Fruit fly (Drosophila melanogaster) whole organism, embryonic: ENCODE data around the gene Cdc42.

Experiments used
- Blimp-1 ChIP-seq: fragments of 200-800 bp; sonication (Bioruptor generic); optimal IDR thresholded peaks from 3 replicates; lab custom pipeline; 2018; ENCODE audit warnings: missing biosample characterization, missing genetic modification characterization, mild to moderate bottlenecking, moderate library complexity, missing genetic modification reagents
- CG10209 ChIP-seq: fragments of 200-800 bp; sonication (Bioruptor generic); optimal IDR thresholded peaks from 3 replicates; lab custom pipeline; 2017; ENCODE audit warnings: missing biosample characterization, mild to moderate bottlenecking, missing genetic modification characterization, missing genetic modification reagents
- CG10543 ChIP-seq: fragments of 200-800 bp; sonication (Bioruptor generic); optimal IDR thresholded peaks from 3 replicates; lab custom pipeline; 2017; ENCODE audit warnings: missing biosample characterization, mild to moderate bottlenecking, missing genetic modification characterization, moderate library complexity
- CG10959 ChIP-seq: fragments of 200-800 bp; sonication (Bioruptor generic); IDR thresholded peaks from 2 replicates; pipeline ENCODE4 v1.3.6; 2022; ENCODE audit warnings: missing biosample characterization, missing genetic modification characterization
- CG15269 ChIP-seq: fragments of 200-800 bp; sonication (Bioruptor generic); optimal IDR thresholded peaks from 2 replicates; lab custom pipeline; 2018; ENCODE audit warnings: missing biosample characterization, mild to moderate bottlenecking, missing genetic modification characterization, moderate library complexity
- CG17361 ChIP-seq: fragments of 200-800 bp; sonication (Bioruptor generic); IDR thresholded peaks from 3 replicates; pipeline ENCODE4 v1.3.6; 2022; ENCODE audit warnings: missing biosample characterization, missing genetic modification characterization
- CG17385 ChIP-seq: fragments of 200-800 bp; sonication (Bioruptor generic); optimal IDR thresholded peaks from 3 replicates; lab custom pipeline; 2018; ENCODE audit warnings: missing biosample characterization, mild to moderate bottlenecking, missing genetic modification characterization
- CG17912 ChIP-seq: fragments of 200-800 bp; sonication (Bioruptor generic); optimal IDR thresholded peaks from 2 replicates; lab custom pipeline; 2018; ENCODE audit warnings: missing biosample characterization, mild to moderate bottlenecking, missing genetic modification characterization
- CG18011 ChIP-seq: fragments of 200-800 bp; sonication (Bioruptor generic); optimal IDR thresholded peaks from 2 replicates; lab custom pipeline; 2017; ENCODE audit warnings: missing biosample characterization, missing genetic modification characterization, mild to moderate bottlenecking, moderate library complexity, missing genotype
- CG18619 ChIP-seq: fragments of 200-800 bp; sonication (Bioruptor generic); optimal IDR thresholded peaks from 3 replicates; lab custom pipeline; 2017; ENCODE audit warnings: missing biosample characterization, mild to moderate bottlenecking, missing genetic modification characterization
- CG3065 ChIP-seq: fragments of 200-800 bp; sonication (Bioruptor generic); optimal IDR thresholded peaks from 2 replicates; lab custom pipeline; 2016; ENCODE audit warnings: missing biosample characterization, missing genetic modification characterization
- CG34376 ChIP-seq: fragments of 200-800 bp; sonication (Bioruptor generic); optimal IDR thresholded peaks from 2 replicates; lab custom pipeline; 2018; ENCODE audit warnings: missing biosample characterization, mild to moderate bottlenecking, missing genetic modification characterization
- CG3995 ChIP-seq: fragments of 200-800 bp; sonication (Bioruptor generic); optimal IDR thresholded peaks from 3 replicates; lab custom pipeline; 2016; ENCODE audit warnings: missing biosample characterization, missing genetic modification characterization
- CG42726 ChIP-seq: fragments of 200-800 bp; sonication (Bioruptor generic); IDR thresholded peaks from 2 replicates; pipeline ENCODE4 v1.3.6; 2022; ENCODE audit warnings: missing biosample characterization, missing genetic modification characterization; ENCODE audit not compliant: partially characterized antibody
- CG4404 ChIP-seq: fragments of 200-800 bp; sonication (Bioruptor generic); IDR thresholded peaks from 2 replicates; pipeline ENCODE4 v1.3.6; 2022; ENCODE audit warnings: missing biosample characterization, missing genetic modification characterization
- CG5953 ChIP-seq: fragments of 200-800 bp; sonication (Bioruptor generic); IDR thresholded peaks from 2 replicates; pipeline ENCODE4 v1.3.6; 2022; ENCODE audit warnings: missing biosample characterization, missing genetic modification characterization
- CG6654 ChIP-seq: fragments of 200-800 bp; sonication (Bioruptor generic); optimal IDR thresholded peaks from 2 replicates; lab custom pipeline; 2017; ENCODE audit warnings: missing biosample characterization, mild to moderate bottlenecking, missing genetic modification characterization
- CG7357 ChIP-seq: fragments of 200-800 bp; sonication (Bioruptor generic); IDR thresholded peaks from 3 replicates; pipeline ENCODE4 v1.3.6; 2022; ENCODE audit warnings: missing biosample characterization, missing genetic modification characterization
- CG7987 ChIP-seq: fragments of 200-800 bp; sonication (Bioruptor generic); optimal IDR thresholded peaks from 2 replicates; lab custom pipeline; 2018; ENCODE audit warnings: missing biosample characterization, mild to moderate bottlenecking, missing genetic modification characterization, moderate library complexity
- CG8290 ChIP-seq, 3 experiments: fragments of 200-800 bp; sonication (Bioruptor generic); optimal IDR thresholded peaks; 2 replicates each; lab custom pipeline; 2016 to 2019; ENCODE audit warnings: missing biosample characterization in 3 of 3, missing genetic modification characterization in 3 of 3, mild to moderate bottlenecking in 2 of 3, moderate library complexity in 1 of 3
- CTCF ChIP-seq: fragments of 200-800 bp; sonication (Bioruptor generic); optimal IDR thresholded peaks from 2 replicates; lab custom pipeline; 2017; ENCODE audit warnings: missing biosample characterization, mild to moderate bottlenecking, missing genetic modification characterization, moderate library complexity
- E2f2 ChIP-seq: fragments of 200-800 bp; sonication (Bioruptor generic); IDR thresholded peaks from 2 replicates; pipeline ENCODE4 v1.3.6; 2022; ENCODE audit warnings: missing biosample characterization, missing genetic modification characterization
- HHEX ChIP-seq: fragments of 200-800 bp; sonication (Bioruptor generic); optimal IDR thresholded peaks from 3 replicates; lab custom pipeline; 2017; ENCODE audit warnings: missing biosample characterization, mild to moderate bottlenecking, missing genetic modification characterization, missing genetic modification reagents
- HLH4C ChIP-seq: fragments of 200-800 bp; sonication (Bioruptor generic); IDR thresholded peaks from 3 replicates; pipeline ENCODE4 v1.3.6; 2022; ENCODE audit warnings: missing biosample characterization, missing genetic modification characterization; ENCODE audit not compliant: partially characterized antibody
- Hand ChIP-seq: fragments of 200-800 bp; sonication (Bioruptor generic); optimal IDR thresholded peaks from 2 replicates; lab custom pipeline; 2017; ENCODE audit warnings: mild to moderate bottlenecking, missing biosample characterization, missing genetic modification reagents, missing genetic modification characterization
- HmgZ ChIP-seq: fragments of 200-800 bp; sonication (Bioruptor generic); optimal IDR thresholded peaks from 2 replicates; lab custom pipeline; 2018; ENCODE audit warnings: missing biosample characterization, mild to moderate bottlenecking, missing genetic modification characterization
- Hr3 ChIP-seq: fragments of 200-800 bp; sonication (Bioruptor generic); optimal IDR thresholded peaks from 3 replicates; lab custom pipeline; 2016; ENCODE audit warnings: missing biosample characterization, missing genetic modification characterization
- Kr ChIP-seq: fragments of 200-800 bp; sonication (Bioruptor generic); optimal IDR thresholded peaks from 2 replicates; lab custom pipeline; 2017; ENCODE audit warnings: missing biosample characterization, mild to moderate bottlenecking, missing genetic modification characterization
- Max ChIP-seq: fragments of 200-800 bp; sonication (Bioruptor generic); optimal IDR thresholded peaks from 2 replicates; lab custom pipeline; 2016; ENCODE audit warnings: missing biosample characterization, mild to moderate bottlenecking, missing genetic modification characterization
- Neu2 ChIP-seq: fragments of 200-800 bp; sonication (Bioruptor generic); optimal IDR thresholded peaks from 3 replicates; lab custom pipeline; 2016; ENCODE audit warnings: missing biosample characterization, missing genetic modification characterization, borderline replicate concordance
- NfI ChIP-seq: fragments of 200-800 bp; sonication (Bioruptor generic); optimal IDR thresholded peaks from 3 replicates; lab custom pipeline; 2018; ENCODE audit warnings: missing biosample characterization, mild to moderate bottlenecking, missing genetic modification characterization, moderate library complexity
- Tbp ChIP-seq: fragments of >200 bp; optimal IDR thresholded peaks from 2 replicates; lab custom pipeline; 2018; ENCODE audit warnings: missing biosample characterization, missing genetic modification characterization
- al ChIP-seq: fragments of 200-800 bp; sonication (Bioruptor generic); IDR thresholded peaks from 2 replicates; pipeline ENCODE4 v1.3.6; 2022; ENCODE audit warnings: missing biosample characterization, missing genetic modification characterization
- bcd ChIP-seq: fragments of 200-800 bp; sonication (Bioruptor generic); optimal IDR thresholded peaks from 2 replicates; lab custom pipeline; 2017; ENCODE audit warnings: missing biosample characterization, mild to moderate bottlenecking, missing genetic modification characterization
- bigmax ChIP-seq: fragments of 200-800 bp; sonication (Bioruptor generic); optimal IDR thresholded peaks from 2 replicates; lab custom pipeline; 2018; ENCODE audit warnings: missing biosample characterization, mild to moderate bottlenecking, missing genetic modification characterization
- cad ChIP-seq: fragments of >200 bp; optimal IDR thresholded peaks from 2 replicates; lab custom pipeline; 2017; ENCODE audit warnings: missing biosample characterization, missing genetic modification characterization
- chif ChIP-seq, 2 experiments: fragments of 200-800 bp; sonication (Bioruptor generic); optimal IDR thresholded peaks; 3 replicates each; lab custom pipeline; 2016; ENCODE audit warnings: missing biosample characterization in 2 of 2, missing genetic modification characterization in 2 of 2
- corto ChIP-seq: fragments of 200-800 bp; sonication (Bioruptor generic); optimal IDR thresholded peaks from 2 replicates; lab custom pipeline; 2016; ENCODE audit warnings: missing biosample characterization, mild to moderate bottlenecking, missing genetic modification characterization, moderate library complexity
- cwo ChIP-seq: fragments of 200-800 bp; sonication (Bioruptor generic); optimal IDR thresholded peaks from 3 replicates; lab custom pipeline; 2017; ENCODE audit warnings: missing biosample characterization, missing genetic modification characterization, mild to moderate bottlenecking, moderate library complexity, missing genetic modification reagents
- dysf ChIP-seq: fragments of 200-800 bp; sonication (Bioruptor generic); IDR thresholded peaks from 3 replicates; pipeline ENCODE4 v1.3.6; 2022; ENCODE audit warnings: missing biosample characterization, missing genetic modification characterization
- exex ChIP-seq: fragments of 200-800 bp; sonication (Bioruptor generic); optimal IDR thresholded peaks from 4 replicates; lab custom pipeline; 2018; ENCODE audit warnings: missing biosample characterization, mild to moderate bottlenecking, missing genetic modification characterization, moderate library complexity
- fu2 ChIP-seq: fragments of 200-800 bp; sonication (Bioruptor generic); optimal IDR thresholded peaks from 2 replicates; lab custom pipeline; 2016; ENCODE audit warnings: missing biosample characterization, missing genetic modification characterization
- gro ChIP-seq: fragments of 200-800 bp; sonication (Bioruptor generic); optimal IDR thresholded peaks from 2 replicates; lab custom pipeline; 2016; ENCODE audit warnings: missing biosample characterization, missing genetic modification characterization
- hb ChIP-seq: fragments of 200-800 bp; sonication (Bioruptor generic); IDR thresholded peaks from 3 replicates; pipeline ENCODE4 v1.3.6; 2022; ENCODE audit warnings: missing biosample characterization, missing genetic modification characterization; ENCODE audit not compliant: partially characterized antibody
- her ChIP-seq: fragments of 200-800 bp; sonication (Bioruptor generic); optimal IDR thresholded peaks from 2 replicates; lab custom pipeline; 2016; ENCODE audit warnings: missing biosample characterization, missing genetic modification characterization
- lab ChIP-seq: fragments of 200-800 bp; sonication (Bioruptor generic); optimal IDR thresholded peaks from 3 replicates; lab custom pipeline; 2017; ENCODE audit warnings: missing biosample characterization, missing genetic modification characterization, mild to moderate bottlenecking, moderate library complexity, missing genetic modification reagents
- shn ChIP-seq: fragments of 200-800 bp; sonication (Bioruptor generic); optimal IDR thresholded peaks from 3 replicates; lab custom pipeline; 2016; ENCODE audit warnings: missing biosample characterization, missing genetic modification characterization
- tgo ChIP-seq: fragments of 200-800 bp; sonication (Bioruptor generic); IDR thresholded peaks from 3 replicates; pipeline ENCODE4 v1.3.6; 2022; ENCODE audit warnings: missing biosample characterization, missing genetic modification characterization
- tll ChIP-seq, 2 experiments: fragments of 200-800 bp in 1 of 2; fragments of >200 bp in 1 of 2; sonication (Bioruptor generic) in 1 of 2; optimal IDR thresholded peaks; 2 replicates each; lab custom pipeline; 2017 to 2019; ENCODE audit warnings: missing biosample characterization in 2 of 2, missing genetic modification characterization in 2 of 2, mild to moderate bottlenecking in 1 of 2, moderate library complexity in 1 of 2
- wek ChIP-seq: fragments of 200-800 bp; sonication (Bioruptor generic); optimal IDR thresholded peaks from 3 replicates; lab custom pipeline; 2018; ENCODE audit warnings: missing biosample characterization, mild to moderate bottlenecking, missing genetic modification characterization, moderate library complexity

Cdc42 gene

dm6 chrX:19666991-19667409 is 29.9 kb upstream of the Cdc42 start, which contains the start of gene Zw (continued):
- TF ChIP-seq bcd (peak; percentile 47), CG17385 (GFP tag; lab: Kevin White, UChicago) (no peak), HHEX (GFP tag; lab: Kevin White, UChicago) (peak; percentile 19), Max (GFP tag; lab: Kevin White, UChicago) (no peak), E2f2 (peak; percentile 35; the same call in 1 of the 2 replicates), exex (tag; lab: Kevin White, UChicago) (peak; percentile 7), CG5953 (GFP tag; lab: Robert Waterston, UW) (no peak), shn (peak; percentile 35), her (no peak), cad (no peak), CG18619 (GFP tag; lab: Kevin White, UChicago) (peak; percentile 16), dysf (GFP tag; lab: Robert Waterston, UW) (peak; percentile 72), CG7357 (GFP tag; lab: Robert Waterston, UW) (peak; percentile 46; the same call in 1 of the 3 replicates), CTCF (GFP tag; lab: Kevin White, UChicago) (no peak), hb (no peak), Hand (no peak), al (peak; percentile 46; the same call in 1 of the 2 replicates), CG3065 (GFP tag; lab: Kevin White, UChicago) (no peak), CG10209 (no peak), Blimp-1 (GFP tag; lab: Kevin White, UChicago) (no peak), CG3995 (GFP tag; lab: Kevin White, UChicago) (no peak), gro (GFP tag; lab: Kevin White, UChicago) (peak; percentile 53), CG34376 (GFP tag; lab: Kevin White, UChicago) (peak; percentile 38), CG42726 (GFP tag; lab: Robert Waterston, UW) (no peak), tgo (GFP tag; lab: Robert Waterston, UW) (peak; percentile 67), corto (GFP tag; lab: Kevin White, UChicago) (no peak), CG4404 (GFP tag; lab: Robert Waterston, UW) (peak; percentile 50), fu2 (peak; percentile 30), lab (GFP tag; lab: Kevin White, UChicago) (peak; percentile 29), tll (GFP tag; optimal IDR thresholded peaks at IDR 0.05; lab: Kevin White, UChicago) (no peak), wek (GFP tag; lab: Kevin White, UChicago) (no peak), chif (GFP tag; optimal IDR thresholded peaks at IDR 0.05; lab: Kevin White, UChicago) (peak in 1 of 2 experiments; percentile 38), CG15269 (tag; lab: Kevin White, UChicago) (peak; percentile 52), CG10959 (GFP tag; lab: Robert Waterston, UW) (0 out of 2 replicates have a peak, but pooled peaks have one; percentile 36), bigmax (no peak), Kr (GFP tag; lab: Kevin White, UChicago) (no peak), CG18011 (GFP tag; lab: Kevin White, UChicago) (no peak), NfI (GFP tag; lab: Kevin White, UChicago) (peak; percentile 52), CG10543 (GFP tag; lab: Kevin White, UChicago) (peak; percentile 68), Neu2 (GFP tag; lab: Kevin White, UChicago) (no peak), CG7987 (GFP tag; lab: Kevin White, UChicago) (no peak), HLH4C (GFP tag; lab: Robert Waterston, UW) (no peak), Hr3 (GFP tag; lab: Kevin White, UChicago) (peak; percentile 25), cwo (GFP tag; lab: Kevin White, UChicago) (no peak), HmgZ (tag; lab: Kevin White, UChicago) (peak; percentile 62), CG17912 (GFP tag; lab: Kevin White, UChicago) (no peak), CG17361 (GFP tag; lab: Robert Waterston, UW) (peak; percentile 53; the same call in 2 of the 3 replicates), CG6654 (GFP tag; lab: Kevin White, UChicago) (no peak), Tbp (GFP tag; lab: Kevin White, UChicago) (no peak), CG8290 (GFP tag; optimal IDR thresholded peaks at IDR 0.05; lab: Kevin White, UChicago) (no peak), CG8290 (tag; optimal IDR thresholded peaks at IDR 0.05; lab: Kevin White, UChicago) (peak in 1 of 2 experiments; percentile 88)
